Fruit fly (Drosophila melanogaster): ENCODE data around the gene CG17129.
A peak's percentile ranks its signal among the peaks of the same experiment; 100 is the strongest.

Gene CG17129

dm6 chr3L:629916-630663 lies 50.0 kb downstream of the CG17129 start (continued):
- TF ChIP-seq Ada2b (GFP tag; IDR thresholded peaks at IDR 0.05) (peak; percentile 35; the same call in 1 of the 2 replicates), Aef1 (GFP tag; IDR thresholded peaks at IDR 0.05) (peak; percentile 43; the same call in 1 of the 3 replicates), CG16813 (GFP tag; IDR thresholded peaks at IDR 0.05; ENCODE audit: partially characterized antibody) (no peak), Lpt (GFP tag; optimal IDR thresholded peaks at IDR 0.05) (no peak), Side (GFP tag; optimal IDR thresholded peaks at IDR 0.05) (no peak), gfzf (GFP tag; optimal IDR thresholded peaks at IDR 0.05) (no peak), twi (tag; optimal IDR thresholded peaks at IDR 0.05) (no peak), CG9215 (GFP tag; IDR thresholded peaks at IDR 0.05) (peak; percentile 46), CG7271 (tag; optimal IDR thresholded peaks at IDR 0.05) (no peak), dmrt99B (tag; optimal IDR thresholded peaks at IDR 0.05) (peak; percentile 24), CG6254 (GFP tag; optimal IDR thresholded peaks at IDR 0.05) (no peak), insv (GFP tag; optimal IDR thresholded peaks at IDR 0.05) (no peak), danr (GFP tag; IDR thresholded peaks at IDR 0.05) (no peak), CG16863 (GFP tag; optimal IDR thresholded peaks at IDR 0.05) (no peak), Rx (GFP tag; IDR thresholded peaks at IDR 0.05) (no peak), dimm (GFP tag; IDR thresholded peaks at IDR 0.05) (no peak), Dbx (GFP tag; IDR thresholded peaks at IDR 0.05) (peak; percentile 56; the same call in 2 of the 3 replicates), HmgZ (tag; optimal IDR thresholded peaks at IDR 0.05) (peak; percentile 9), CG11560 (tag; IDR thresholded peaks at IDR 0.05) (no peak), fru (optimal IDR thresholded peaks at IDR 0.05) (no peak), CG12071 (GFP tag; optimal IDR thresholded peaks at IDR 0.05) (no peak), row (GFP tag; IDR thresholded peaks at IDR 0.05) (peak; percentile 87), CG3726 (GFP tag; IDR thresholded peaks at IDR 0.05) (no peak), Fer2 (tag; optimal IDR thresholded peaks at IDR 0.05) (no peak), hth (optimal IDR thresholded peaks at IDR 0.05) (no peak), CG15269 (tag; optimal IDR thresholded peaks at IDR 0.05) (peak; percentile 59), Neu2 (GFP tag; optimal IDR thresholded peaks at IDR 0.05; ENCODE audit: borderline replicate concordance) (no peak), ab (GFP tag; optimal IDR thresholded peaks at IDR 0.05) (no peak), mam (GFP tag; optimal IDR thresholded peaks at IDR 0.05) (peak; percentile 9), jigr1 (GFP tag; IDR thresholded peaks at IDR 0.05) (no peak), phol (tag; optimal IDR thresholded peaks at IDR 0.05) (peak; percentile 36), her (GFP tag; optimal IDR thresholded peaks at IDR 0.05) (no peak), Oaz (GFP tag; IDR thresholded peaks at IDR 0.05) (no peak; the same call in 1 of the 2 replicates), sens (GFP tag) (peak; percentile 89), CG11247 (GFP tag; IDR thresholded peaks at IDR 0.05) (peak; percentile 71), CG30020 (tag; optimal IDR thresholded peaks at IDR 0.05) (no peak), CG15011 (GFP tag; optimal IDR thresholded peaks at IDR 0.05) (no peak), CG7786 (GFP tag; optimal IDR thresholded peaks at IDR 0.05) (no peak), kay (GFP tag; optimal IDR thresholded peaks at IDR 0.05) (no peak), CG15601 (tag; optimal IDR thresholded peaks at IDR 0.05) (no peak), H2.0 (GFP tag; IDR thresholded peaks at IDR 0.05) (0 out of 2 replicates have a peak, but pooled peaks have one; percentile 24), disco-r (GFP tag; optimal IDR thresholded peaks at IDR 0.05) (no peak), Awh (GFP tag; IDR thresholded peaks at IDR 0.05) (no peak), CG33557 (GFP tag; optimal IDR thresholded peaks at IDR 0.05) (no peak), Dip3 (GFP tag; optimal IDR thresholded peaks at IDR 0.05) (peak; percentile 9), CG34376 (GFP tag; optimal IDR thresholded peaks at IDR 0.05) (peak; percentile 24), Dek (tag; optimal IDR thresholded peaks at IDR 0.05) (no peak), shn (GFP tag; optimal IDR thresholded peaks at IDR 0.05) (no peak), CG10366 (GFP tag; IDR thresholded peaks at IDR 0.05) (peak; percentile 52), CG6683 (GFP tag; optimal IDR thresholded peaks at IDR 0.05) (no peak), CG1832 (GFP tag; optimal IDR thresholded peaks at IDR 0.05) (no peak)
